Fruit fly (Drosophila melanogaster) whole organism, prepupa: Measurements from ENCODE around the gene APC4.

ENCODE experiments used
- CG10631 ChIP-seq: fragments of 200-800 bp; sonication (Bioruptor generic); optimal IDR thresholded peaks from 2 replicates; lab custom pipeline; 2016; ENCODE audit warnings: missing biosample characterization, missing genetic modification characterization
- CG11294 ChIP-seq: fragments of 200-800 bp; sonication (Bioruptor generic); IDR thresholded peaks from 2 replicates; pipeline ENCODE4 v1.3.6; 2022; ENCODE audit warnings: missing biosample characterization, missing genetic modification characterization
- CG11762 ChIP-seq: fragments of 200-800 bp; sonication (Bioruptor generic); optimal IDR thresholded peaks from 3 replicates; lab custom pipeline; 2016; ENCODE audit warnings: missing biosample characterization, missing genetic modification characterization; ENCODE audit not compliant: insufficient read depth
- CG11902 ChIP-seq: fragments of 200-800 bp; sonication (Bioruptor generic); optimal IDR thresholded peaks from 3 replicates; lab custom pipeline; 2016; ENCODE audit warnings: missing biosample characterization, missing genetic modification characterization
- CG15336 ChIP-seq: fragments of 200-800 bp; sonication (Bioruptor generic); IDR thresholded peaks from 2 replicates; pipeline ENCODE4 v1.3.6; 2022; ENCODE audit warnings: missing biosample characterization, missing genetic modification characterization
- CG1621 ChIP-seq: fragments of 200-800 bp; sonication (Bioruptor generic); optimal IDR thresholded peaks from 3 replicates; lab custom pipeline; 2018; ENCODE audit warnings: missing biosample characterization, mild to moderate bottlenecking, missing genetic modification characterization
- CG3032 ChIP-seq: fragments of 200-800 bp; optimal IDR thresholded peaks from 2 replicates; lab custom pipeline; 2019; ENCODE audit warnings: missing biosample characterization, mild to moderate bottlenecking, missing genetic modification characterization, moderate library complexity
- CG31627 ChIP-seq: fragments of 200-800 bp; sonication (Bioruptor generic); optimal IDR thresholded peaks from 3 replicates; lab custom pipeline; 2016; ENCODE audit warnings: missing biosample characterization, missing genetic modification characterization
- CG32006 ChIP-seq: fragments of 200-800 bp; sonication (Bioruptor generic); optimal IDR thresholded peaks from 3 replicates; lab custom pipeline; 2017; ENCODE audit warnings: missing biosample characterization, mild to moderate bottlenecking, missing genetic modification characterization
- CG34406 ChIP-seq: fragments of 200-800 bp; sonication (Bioruptor generic); optimal IDR thresholded peaks from 3 replicates; lab custom pipeline; 2016; ENCODE audit warnings: missing biosample characterization, missing genetic modification characterization
- CG3919 ChIP-seq: fragments of 200-800 bp; sonication (Bioruptor generic); optimal IDR thresholded peaks from 3 replicates; lab custom pipeline; 2016; ENCODE audit warnings: missing biosample characterization, missing genetic modification characterization
- CG4318 ChIP-seq: fragments of 200-800 bp; sonication (Bioruptor generic); optimal IDR thresholded peaks from 3 replicates; lab custom pipeline; 2017; ENCODE audit warnings: missing biosample characterization, mild to moderate bottlenecking, missing genetic modification characterization
- CG6276 ChIP-seq: fragments of 200-800 bp; sonication (Bioruptor generic); optimal IDR thresholded peaks from 2 replicates; lab custom pipeline; 2017; ENCODE audit warnings: missing biosample characterization, mild to moderate bottlenecking, missing genetic modification characterization
- CG6854 ChIP-seq: fragments of 200-800 bp; sonication (Bioruptor generic); optimal IDR thresholded peaks from 2 replicates; lab custom pipeline; 2017; ENCODE audit warnings: missing biosample characterization, mild to moderate bottlenecking, missing genetic modification characterization
- CG7368 ChIP-seq: fragments of 200-800 bp; sonication (Bioruptor generic); optimal IDR thresholded peaks from 3 replicates; lab custom pipeline; 2016; ENCODE audit warnings: missing biosample characterization, missing genetic modification characterization
- CG8632 ChIP-seq: fragments of 200-800 bp; sonication (Bioruptor generic); optimal IDR thresholded peaks from 3 replicates; lab custom pipeline; 2016; ENCODE audit warnings: missing biosample characterization, missing genetic modification characterization
- CG9139 ChIP-seq: fragments of 200-800 bp; sonication (Bioruptor generic); optimal IDR thresholded peaks from 3 replicates; lab custom pipeline; 2017; ENCODE audit warnings: missing biosample characterization, mild to moderate bottlenecking, missing genetic modification characterization
- Eip75B ChIP-seq: fragments of 200-800 bp; sonication (Bioruptor generic); optimal IDR thresholded peaks from 3 replicates; lab custom pipeline; 2016; ENCODE audit warnings: missing biosample characterization, missing genetic modification characterization
- Eip78C ChIP-seq: fragments of 200-800 bp; sonication (Bioruptor generic); peaks from one replicate; lab custom pipeline; 2016; ENCODE audit warnings: missing biosample characterization, missing genetic modification characterization
- Eip93F ChIP-seq: fragments of 200-800 bp; sonication (Bioruptor generic); optimal IDR thresholded peaks from 2 replicates; lab custom pipeline; 2016; ENCODE audit warnings: missing biosample characterization, mild to moderate bottlenecking, missing genetic modification characterization
- Ets96B ChIP-seq: fragments of 200-800 bp; optimal IDR thresholded peaks from 2 replicates; lab custom pipeline; 2019; ENCODE audit warnings: missing biosample characterization, mild to moderate bottlenecking, missing genetic modification characterization, moderate library complexity
- Gug ChIP-seq: fragments of 200-800 bp; sonication (Bioruptor generic); IDR thresholded peaks from 2 replicates; pipeline ENCODE4 v1.3.6; 2022; ENCODE audit warnings: missing biosample characterization, missing genetic modification characterization
- Hr38 ChIP-seq: sonication (Bioruptor generic); optimal IDR thresholded peaks from 2 replicates; lab custom pipeline; 2016; ENCODE audit warnings: missing biosample characterization, missing genetic modification characterization
- Hr39 ChIP-seq: fragments of 200-800 bp; sonication (Bioruptor generic); optimal IDR thresholded peaks from 2 replicates; lab custom pipeline; 2016; ENCODE audit warnings: missing biosample characterization, missing genetic modification characterization
- Hr4 ChIP-seq: fragments of 200-800 bp; sonication (Bioruptor generic); optimal IDR thresholded peaks from 3 replicates; lab custom pipeline; 2016; ENCODE audit warnings: missing biosample characterization, missing genetic modification characterization
- Lpt ChIP-seq: fragments of 200-800 bp; sonication (Bioruptor generic); optimal IDR thresholded peaks from 3 replicates; lab custom pipeline; 2016; ENCODE audit warnings: missing biosample characterization, missing genetic modification characterization
- Met ChIP-seq: fragments of 200-800 bp; sonication (Bioruptor generic); optimal IDR thresholded peaks from 3 replicates; lab custom pipeline; 2016; ENCODE audit warnings: missing biosample characterization, missing genetic modification characterization
- OdsH ChIP-seq: fragments of 200-800 bp; sonication (Bioruptor generic); optimal IDR thresholded peaks from 3 replicates; lab custom pipeline; 2016; ENCODE audit warnings: missing biosample characterization, missing genetic modification characterization
- Smox ChIP-seq: fragments of 200-800 bp; sonication (Bioruptor generic); optimal IDR thresholded peaks from 3 replicates; lab custom pipeline; 2016; ENCODE audit warnings: missing biosample characterization, missing genetic modification characterization
- Sox14 ChIP-seq: fragments of 200-800 bp; sonication (Bioruptor generic); optimal IDR thresholded peaks from 3 replicates; lab custom pipeline; 2016; ENCODE audit warnings: missing biosample characterization, missing genetic modification characterization
- achi ChIP-seq: fragments of 200-800 bp; sonication (Bioruptor generic); optimal IDR thresholded peaks from 3 replicates; lab custom pipeline; 2016; ENCODE audit warnings: missing biosample characterization, missing genetic modification characterization
- acj6 ChIP-seq: fragments of 200-800 bp; sonication (Bioruptor generic); optimal IDR thresholded peaks from 3 replicates; lab custom pipeline; 2016; ENCODE audit warnings: missing biosample characterization, missing genetic modification characterization
- cyc ChIP-seq: fragments of 200-800 bp; sonication (Bioruptor generic); optimal IDR thresholded peaks from 3 replicates; lab custom pipeline; 2016; ENCODE audit warnings: missing biosample characterization, missing genetic modification characterization
- dac ChIP-seq: fragments of 200-800 bp; sonication (Bioruptor generic); optimal IDR thresholded peaks from 2 replicates; lab custom pipeline; 2017; ENCODE audit warnings: missing biosample characterization, mild to moderate bottlenecking, missing genetic modification characterization
- eg ChIP-seq: fragments of 200-800 bp; sonication (Bioruptor generic); IDR thresholded peaks from 3 replicates; pipeline ENCODE4 v1.3.6; 2022; ENCODE audit warnings: missing biosample characterization, missing genetic modification characterization
- esn ChIP-seq: fragments of 200-800 bp; sonication (Bioruptor generic); optimal IDR thresholded peaks from 2 replicates; lab custom pipeline; 2016; ENCODE audit warnings: missing biosample characterization, mild to moderate bottlenecking, missing genetic modification characterization, moderate library complexity
- fd59A ChIP-seq: fragments of 200-800 bp; sonication (Bioruptor generic); optimal IDR thresholded peaks from 2 replicates; lab custom pipeline; 2017; ENCODE audit warnings: missing biosample characterization, mild to moderate bottlenecking, missing genetic modification characterization, missing genetic modification reagents
- fd85E ChIP-seq: fragments of 200-800 bp; sonication (Bioruptor generic); optimal IDR thresholded peaks from 3 replicates; lab custom pipeline; 2016; ENCODE audit warnings: missing biosample characterization, missing genetic modification characterization
- fkh ChIP-seq: fragments of 200-800 bp; sonication (Bioruptor generic); optimal IDR thresholded peaks from 3 replicates; lab custom pipeline; 2017; ENCODE audit warnings: missing biosample characterization, mild to moderate bottlenecking, missing genetic modification characterization, moderate library complexity
- lz ChIP-seq: fragments of 200-800 bp; sonication (Bioruptor generic); optimal IDR thresholded peaks from 3 replicates; lab custom pipeline; 2016; ENCODE audit warnings: missing biosample characterization, missing genetic modification characterization
- pdm3 ChIP-seq: fragments of 200-800 bp; sonication (Bioruptor generic); optimal IDR thresholded peaks from 3 replicates; lab custom pipeline; 2016; ENCODE audit warnings: missing biosample characterization, missing genetic modification characterization
- salr ChIP-seq, 2 experiments: fragments of 200-800 bp; sonication (Bioruptor generic); optimal IDR thresholded peaks; 3 replicates each; lab custom pipeline; 2016 to 2018; ENCODE audit warnings: missing biosample characterization in 2 of 2, missing genetic modification characterization in 2 of 2, mild to moderate bottlenecking in 1 of 2
- ss ChIP-seq, 2 experiments: fragments of 200-800 bp; sonication (Bioruptor generic); optimal IDR thresholded peaks; 2 replicates in 1 of 2; 3 replicates in 1 of 2; lab custom pipeline; 2017 to 2018; ENCODE audit warnings: mild to moderate bottlenecking in 2 of 2, missing biosample characterization in 2 of 2, missing genetic modification characterization in 2 of 2, moderate library complexity in 1 of 2
- svp ChIP-seq: fragments of 200-800 bp; sonication (Bioruptor generic); peaks from one replicate; lab custom pipeline; 2016; ENCODE audit warnings: missing biosample characterization, missing genetic modification characterization
- topi ChIP-seq: fragments of 200-800 bp; sonication (Bioruptor generic); optimal IDR thresholded peaks from 3 replicates; lab custom pipeline; 2016; ENCODE audit warnings: missing biosample characterization, missing genetic modification characterization
- vri ChIP-seq: fragments of 200-800 bp; sonication (Bioruptor generic); optimal IDR thresholded peaks from 3 replicates; lab custom pipeline; 2016; ENCODE audit warnings: missing biosample characterization, mild to moderate bottlenecking, missing genetic modification characterization

The APC4 gene

DNA sequence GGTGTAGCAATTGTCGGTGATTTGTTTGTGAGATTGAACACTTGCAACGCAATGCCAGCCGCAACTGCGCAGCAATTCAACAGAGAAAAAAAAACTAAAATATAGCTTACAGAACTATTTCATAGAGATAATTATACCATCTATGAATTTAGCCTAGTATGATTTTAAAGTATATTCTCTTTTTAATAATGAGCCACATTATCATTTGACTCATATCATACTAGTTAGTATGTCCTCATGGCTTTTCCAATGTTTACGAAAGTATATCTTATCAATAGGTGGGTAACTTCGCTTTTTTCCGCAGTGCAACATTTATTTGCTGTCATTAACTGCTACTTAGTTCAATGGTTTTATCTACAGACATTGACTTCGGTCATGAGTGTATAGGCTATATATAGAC is 44.0 kb upstream of the APC4 start (continued):
- TF ChIP-seq CG11294 (no peak), Gug (GFP tag; lab: Robert Waterston, UW) (no peak), CG9139 (no peak), Ets96B (no peak), Eip75B (no peak), ss (GFP tag; optimal IDR thresholded peaks at IDR 0.05; lab: Kevin White, UChicago) (no peak), fkh (GFP tag; lab: Kevin White, UChicago) (no peak), Lpt (GFP tag; lab: Kevin White, UChicago) (no peak), CG3919 (GFP tag; lab: Kevin White, UChicago) (no peak), CG1621 (tag; lab: Kevin White, UChicago) (no peak), CG6276 (GFP tag; lab: Kevin White, UChicago) (no peak), acj6 (GFP tag; lab: Kevin White, UChicago) (no peak), Smox (GFP tag; lab: Kevin White, UChicago) (no peak), pdm3 (GFP tag; lab: Kevin White, UChicago) (peak; percentile 30), CG10631 (GFP tag; lab: Kevin White, UChicago) (peak; percentile 16), esn (no peak), CG15336 (GFP tag; lab: Robert Waterston, UW) (peak; percentile 35; the same call in 1 of the 2 replicates)

DNA sequence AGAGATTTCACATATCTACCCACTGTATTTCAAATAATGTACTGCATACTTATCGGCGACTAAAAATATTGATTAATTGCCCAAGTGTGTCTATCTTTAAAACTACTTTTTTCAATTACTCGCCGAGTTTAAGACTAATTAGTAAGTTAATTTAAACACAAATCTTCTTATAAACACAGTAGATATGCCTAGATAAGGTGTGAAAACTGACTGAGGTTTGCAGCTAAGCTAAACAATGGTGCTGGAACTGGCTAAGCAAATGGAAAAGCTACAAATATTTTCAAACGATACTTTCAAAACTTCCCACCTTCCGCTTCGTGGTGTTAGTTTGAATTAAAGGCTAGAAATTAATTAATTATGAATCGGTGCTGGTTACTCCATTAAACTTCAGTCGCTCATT is 41.9 kb upstream of the APC4 start:
- TF ChIP-seq acj6 (GFP tag; lab: Kevin White, UChicago) (no peak), topi (GFP tag; lab: Kevin White, UChicago) (no peak), Ets96B (no peak), CG4318 (GFP tag; lab: Kevin White, UChicago) (no peak), CG11294 (no peak), CG11902 (GFP tag; lab: Kevin White, UChicago) (no peak), eg (no peak), achi (no peak), fd59A (no peak), CG15336 (GFP tag; lab: Robert Waterston, UW) (no peak), CG32006 (GFP tag; lab: Kevin White, UChicago) (no peak)

DNA sequence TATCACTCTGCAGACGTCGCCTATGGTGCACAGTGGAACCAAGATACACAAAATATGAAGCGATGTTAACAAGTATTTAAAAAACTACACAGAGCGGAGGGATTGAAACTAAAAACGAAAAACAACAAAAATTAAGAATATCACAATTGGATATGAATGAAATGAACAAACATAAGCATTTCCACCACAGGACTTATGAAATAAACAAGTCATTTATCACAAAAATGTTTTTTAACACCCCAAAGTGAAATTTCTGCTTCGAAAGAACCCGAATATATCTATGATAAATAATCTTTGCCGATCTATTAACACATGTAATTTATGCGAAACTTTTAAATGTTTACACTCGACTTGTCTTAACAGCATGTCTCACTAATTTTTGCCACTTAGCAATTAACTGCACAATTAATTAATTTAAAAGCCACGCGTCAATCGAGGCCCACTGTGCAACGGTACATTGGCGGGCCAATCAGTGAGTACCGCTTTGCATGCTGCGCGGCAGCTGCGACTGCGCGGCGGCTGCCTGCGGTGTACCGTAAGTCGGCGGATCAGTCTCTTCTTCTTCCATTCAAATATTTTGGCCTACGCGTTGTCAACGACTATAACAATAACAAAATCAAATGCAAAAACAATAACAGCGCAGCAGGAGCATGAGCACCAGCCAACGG is 40.8 kb upstream of the APC4 start:
- TF ChIP-seq Hr39 (GFP tag; lab: Kevin White, UChicago) (peak; percentile 39), Eip75B (peak; percentile 13), CG1621 (tag; lab: Kevin White, UChicago) (no peak), dac (GFP tag; lab: Kevin White, UChicago) (peak; percentile 30), CG6854 (GFP tag; lab: Kevin White, UChicago) (no peak), CG11902 (GFP tag; lab: Kevin White, UChicago) (no peak), CG31627 (GFP tag; lab: Kevin White, UChicago) (peak; percentile 8), cyc (GFP tag; lab: Kevin White, UChicago) (peak; percentile 33), CG9139 (no peak), topi (GFP tag; lab: Kevin White, UChicago) (peak; percentile 66), Sox14 (GFP tag; lab: Kevin White, UChicago) (peak; percentile 48), CG11762 (GFP tag; lab: Kevin White, UChicago) (peak; percentile 46), Eip93F (no peak), salr (GFP tag; optimal IDR thresholded peaks at IDR 0.05; lab: Kevin White, UChicago) (peak in 1 of 2 experiments; percentile 67), Hr38 (no peak), vri (no peak), CG34406 (GFP tag; lab: Kevin White, UChicago) (peak; percentile 16), CG8632 (GFP tag; lab: Kevin White, UChicago) (peak; percentile 33), ss (GFP tag; optimal IDR thresholded peaks at IDR 0.05; lab: Kevin White, UChicago) (peak; percentile 7 to 55), Eip78C (GFP tag; lab: Kevin White, UChicago) (peak; percentile 95), achi (peak; percentile 43), fd85E (GFP tag; lab: Kevin White, UChicago) (no peak), CG3032 (tag; lab: Kevin White, UChicago) (peak; percentile 13), svp (GFP tag; lab: Kevin White, UChicago) (peak; percentile 68), eg (peak; percentile 58; the same call in 2 of the 3 replicates), lz (GFP tag; lab: Kevin White, UChicago) (peak; percentile 45), fkh (GFP tag; lab: Kevin White, UChicago) (no peak), Met (GFP tag; lab: Kevin White, UChicago) (peak; percentile 61), pdm3 (GFP tag; lab: Kevin White, UChicago) (peak; percentile 63), CG10631 (GFP tag; lab: Kevin White, UChicago) (peak; percentile 37), CG3919 (GFP tag; lab: Kevin White, UChicago) (peak; percentile 22), CG7368 (GFP tag; lab: Kevin White, UChicago) (peak; percentile 6), esn (peak; percentile 56), OdsH (GFP tag; lab: Kevin White, UChicago) (peak; percentile 50), Hr4 (peak; percentile 68), Smox (GFP tag; lab: Kevin White, UChicago) (peak; percentile 48)
